Worm (Caenorhabditis elegans): ENCODE data around the gene C23G10.10.

- no peak for TF ChIP-seq pes-1 (GFP tag; IDR thresholded peaks at IDR 0.05)
- no peak for TF ChIP-seq sea-1 (GFP tag; conservative IDR thresholded peaks at IDR 0.05)
- no peak for TF ChIP-seq ama-1 (optimal IDR thresholded peaks at IDR 0.05)
- TF ChIP-seq tbx-11 (GFP tag; IDR thresholded peaks at IDR 0.05): no peak
- TF ChIP-seq flt-1 (GFP tag; IDR thresholded peaks at IDR 0.05): no peak
- no peak for TF ChIP-seq B0310.2 (tag; optimal IDR thresholded peaks at IDR 0.05)
- no peak for TF ChIP-seq ceh-13 (GFP tag; optimal IDR thresholded peaks at IDR 0.05)
- TF ChIP-seq ets-7 (tag; optimal IDR thresholded peaks at IDR 0.05): no peak
- TF ChIP-seq ceh-36 (tag; optimal IDR thresholded peaks at IDR 0.05): no peak
- TF ChIP-seq hmbx-1 (tag; optimal IDR thresholded peaks at IDR 0.05): no peak
- no peak for TF ChIP-seq scrt-1 (GFP tag; IDR thresholded peaks at IDR 0.05)
- no peak for TF ChIP-seq hmg-4 (GFP tag; optimal IDR thresholded peaks at IDR 0.05)
- no peak for TF ChIP-seq tbx-37 (GFP tag; conservative IDR thresholded peaks at IDR 0.05)
- no peak for TF ChIP-seq hnd-1 (tag; optimal IDR thresholded peaks at IDR 0.05)
These were observed 22.8 kb upstream of the C23G10.10 start, which contains the start of gene T12A2.21 for ce11 chrIII:6236649-6237048.
